Worm (Caenorhabditis elegans) whole organism, L4 larva: Measurements from ENCODE around the gene F23H11.7.
A peak's percentile ranks its signal among the peaks of the same experiment; 100 is the strongest.

Experiments
- F37D6.2 ChIP-seq: sonication (generic microtip); optimal IDR thresholded peaks from 2 replicates; lab custom pipeline; 2016; ENCODE audit warnings: mild to moderate bottlenecking, missing genetic modification characterization, missing compliant biosample characterization
- ceh-82 ChIP-seq: sonication (generic microtip); optimal IDR thresholded peaks from 2 replicates; lab custom pipeline; 2017; ENCODE audit warnings: missing biosample characterization, missing genetic modification characterization
- nhr-28 ChIP-seq: fragments of 150-350 bp; optimal IDR thresholded peaks from 2 replicates; lab custom pipeline; 2014; ENCODE audit warnings: missing biosample characterization, missing genetic modification characterization
- pha-4 ChIP-seq, 2 experiments: fragments of 150-350 bp in 1 of 2; fragments of 200-800 bp in 1 of 2; sonication (Bioruptor generic) in 1 of 2; IDR thresholded peaks in 1 of 2; optimal IDR thresholded peaks in 1 of 2; 2 replicates each; pipeline versions ENCODE4 v1.3.6 to Lab custom; 2014 to 2022; ENCODE audit warnings: missing genetic modification characterization in 2 of 2, missing genetic modification reagents in 2 of 2, missing biosample characterization in 1 of 2, missing compliant biosample characterization in 1 of 2
- spr-3 ChIP-seq: fragments of 200-800 bp; sonication (Bioruptor generic); optimal IDR thresholded peaks from 2 replicates; lab custom pipeline; 2018; ENCODE audit warnings: mild to moderate bottlenecking, missing genetic modification characterization, missing compliant biosample characterization
- unc-130 ChIP-seq: sonication (generic microtip); optimal IDR thresholded peaks from 2 replicates; lab custom pipeline; 2016; ENCODE audit warnings: missing genetic modification reagents, missing genetic modification characterization, missing compliant biosample characterization
- zag-1 ChIP-seq: fragments of 150-350 bp; optimal IDR thresholded peaks from 2 replicates; lab custom pipeline; 2014; ENCODE audit warnings: missing biosample characterization, missing genetic modification characterization

DNA sequence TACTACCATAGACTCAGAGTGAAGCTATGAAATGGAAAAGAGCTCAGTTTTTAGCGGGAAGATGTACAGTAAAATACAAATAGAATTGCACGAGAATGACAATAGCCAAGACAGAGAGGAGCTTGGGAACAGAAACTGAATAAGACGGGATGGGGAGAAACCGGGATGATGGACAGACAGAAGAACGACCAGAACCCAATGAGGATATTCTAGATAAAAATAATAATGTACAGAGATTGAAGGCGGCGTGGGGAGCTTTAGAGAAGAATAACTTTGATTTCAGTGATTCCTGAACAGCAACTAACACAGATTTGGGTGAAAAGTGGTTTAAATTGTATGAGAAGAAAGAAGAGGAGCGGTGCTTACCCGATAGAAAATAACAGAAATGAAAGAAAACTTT, 37.8 kb downstream of the F23H11.7 start:
- TF ChIP-seq unc-130: peak; percentile 46
- TF ChIP-seq ceh-82 (tag; lab: Kevin White, UChicago): no peak
- no peak for TF ChIP-seq F37D6.2 (tag; lab: Kevin White, UChicago)
- no peak for TF ChIP-seq pha-4 (GFP tag; IDR thresholded peaks at IDR 0.05; lab: Robert Waterston, UW)
- TF ChIP-seq pha-4 (tag; optimal IDR thresholded peaks at IDR 0.05; lab: Kevin White, UChicago): no peak
- TF ChIP-seq spr-3 (GFP tag; lab: Kevin White, UChicago): no peak
- TF ChIP-seq zag-1 (tag; lab: Kevin White, UChicago): no peak
- no peak for TF ChIP-seq nhr-28 (tag; lab: Kevin White, UChicago)
